Worm (Caenorhabditis elegans) whole organism, L4/young adult: Measurements from ENCODE around the gene D1054.8.

ENCODE experiments used
- W03F9.2 ChIP-seq: fragments of 150-350 bp; optimal IDR thresholded peaks from 2 replicates; lab custom pipeline; 2014; ENCODE audit warnings: missing biosample characterization, missing genetic modification characterization
- dao-5 ChIP-seq: sonication (generic microtip); optimal IDR thresholded peaks from 2 replicates; lab custom pipeline; 2016; ENCODE audit warnings: missing genotype, missing genetic modification characterization, moderate library complexity, missing compliant biosample characterization
- him-1 ChIP-seq: sonication (generic microtip); optimal IDR thresholded peaks from 2 replicates; lab custom pipeline; 2016; ENCODE audit warnings: missing genotype, missing genetic modification reagents, missing genetic modification characterization, missing compliant biosample characterization

Gene D1054.8

DNA sequence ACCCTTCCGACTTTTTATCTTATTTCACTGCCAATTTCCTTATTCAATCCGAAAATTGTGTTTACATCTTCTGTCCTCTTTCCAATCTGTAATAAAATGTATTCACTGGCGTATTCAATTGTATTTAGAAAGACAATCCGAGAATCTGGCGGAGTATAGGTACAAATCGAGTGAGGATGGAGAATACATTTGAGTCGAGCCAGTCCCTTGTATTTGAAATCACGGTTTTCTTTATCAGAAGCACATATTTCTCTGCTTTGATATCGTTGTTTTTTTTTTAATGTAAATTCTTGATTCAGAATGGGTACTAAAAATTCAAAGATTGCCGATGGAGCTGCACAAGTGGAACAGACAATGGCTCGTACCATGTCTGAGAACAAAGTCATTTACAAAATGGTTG, 20.0 kb upstream of the D1054.8 start, which contains the start of gene ocr-1:
Gene ocr-1 (plus strand): TSS at position 301 of the 400 bp plus-strand sequence.
- TF ChIP-seq W03F9.2 (tag; lab: Kevin White, UChicago), result no peak
- no peak for TF ChIP-seq dao-5 (tag; lab: Kevin White, UChicago)
- no peak for TF ChIP-seq him-1 (tag; lab: Kevin White, UChicago)

DNA sequence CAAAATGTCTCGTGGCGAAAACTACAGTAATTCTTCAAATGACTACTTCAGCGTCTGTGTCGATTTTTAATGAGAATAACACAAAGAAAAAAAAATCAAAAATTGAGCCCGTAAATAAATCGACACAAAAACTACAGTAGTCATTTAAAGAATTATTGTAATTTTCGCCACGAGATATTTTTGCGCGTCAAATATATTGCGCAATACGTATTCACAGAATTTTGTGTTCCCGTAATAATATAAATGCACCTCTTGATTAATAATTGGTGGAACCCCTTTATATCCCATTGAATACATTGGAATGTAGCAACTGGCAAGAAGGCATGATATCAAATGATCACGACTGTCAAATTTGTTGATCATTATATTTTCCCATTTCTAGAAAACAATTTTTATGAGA, 15.2 kb upstream of the D1054.8 start:
- TF ChIP-seq dao-5 (tag; lab: Kevin White, UChicago), result no peak
- no peak for TF ChIP-seq W03F9.2 (tag; lab: Kevin White, UChicago)
- TF ChIP-seq him-1 (tag; lab: Kevin White, UChicago), result no peak

- TF ChIP-seq W03F9.2 (tag; lab: Kevin White, UChicago) (peak; percentile 48), dao-5 (tag; lab: Kevin White, UChicago) (no peak)
These were observed 14.1 kb upstream of the D1054.8 start, which contains the start of the genes D1054.1 and pas-2 for ce11 chrV:10770026-10770425. Gene D1054.1, minus strand, starts transcription at chrV:10770217. Gene pas-2, plus strand, starts transcription at chrV:10770368.

- TF ChIP-seq dao-5 (tag; lab: Kevin White, UChicago) (no peak), W03F9.2 (tag; lab: Kevin White, UChicago) (no peak), him-1 (tag; lab: Kevin White, UChicago) (no peak)
These were observed 12.7 kb upstream of the D1054.8 start, which contains the start of gene D1054.3 for ce11 chrV:10771390-10771789. Gene D1054.3, plus strand, starts transcription at chrV:10771451.

DNA sequence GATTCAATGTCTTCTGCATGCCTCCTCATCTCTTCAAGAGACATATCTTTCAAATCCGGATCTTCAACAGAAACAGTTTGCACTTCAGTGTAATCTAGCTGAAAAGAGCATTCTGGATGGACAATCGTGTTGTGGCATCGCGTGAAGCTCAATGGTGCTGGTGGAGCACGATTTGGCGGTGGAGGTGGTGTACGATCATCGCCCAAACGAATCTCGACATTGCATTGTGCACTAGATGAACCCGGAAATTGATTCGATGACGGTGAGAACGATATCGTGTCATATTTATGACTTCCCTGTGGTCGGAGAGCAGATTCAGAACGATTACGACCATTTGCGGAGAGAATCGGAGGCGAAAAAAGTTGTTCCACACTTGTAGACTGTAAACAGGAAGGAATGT, 10.9 kb upstream of the D1054.8 start:
- no peak for TF ChIP-seq W03F9.2 (tag; lab: Kevin White, UChicago)
- TF ChIP-seq him-1 (tag; lab: Kevin White, UChicago), result no peak
- no peak for TF ChIP-seq dao-5 (tag; lab: Kevin White, UChicago)

DNA sequence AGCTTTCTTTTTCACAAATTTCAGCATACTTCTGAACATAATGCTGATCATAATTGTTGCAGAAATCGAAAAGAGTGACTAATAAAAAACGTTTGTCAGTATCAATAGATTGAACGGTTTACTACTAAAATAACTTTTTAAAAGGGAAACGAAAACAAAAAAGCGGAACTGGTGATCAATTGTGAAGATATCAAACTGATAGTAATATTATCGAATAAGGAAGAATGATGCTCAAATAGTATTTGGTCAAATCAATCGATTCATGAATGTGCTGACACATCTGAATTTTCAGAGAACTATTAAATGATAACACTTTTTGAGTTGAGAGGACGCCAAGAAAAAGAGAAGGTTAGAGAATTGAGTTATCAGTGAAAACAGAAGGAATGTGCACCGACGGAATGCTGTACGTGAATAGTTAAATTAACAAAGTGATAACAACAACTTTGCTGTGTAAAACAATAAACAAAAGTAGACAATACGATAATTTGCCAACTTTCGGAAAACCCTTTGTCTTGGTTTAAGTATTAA, 7.5 kb upstream of the D1054.8 start, which contains the start of gene D1054.5:
Gene D1054.5 (minus strand): TSS at position 51 of the 528 bp plus-strand sequence.
- TF ChIP-seq him-1 (tag; lab: Kevin White, UChicago) (no peak), W03F9.2 (tag; lab: Kevin White, UChicago) (no peak), dao-5 (tag; lab: Kevin White, UChicago) (no peak)

DNA sequence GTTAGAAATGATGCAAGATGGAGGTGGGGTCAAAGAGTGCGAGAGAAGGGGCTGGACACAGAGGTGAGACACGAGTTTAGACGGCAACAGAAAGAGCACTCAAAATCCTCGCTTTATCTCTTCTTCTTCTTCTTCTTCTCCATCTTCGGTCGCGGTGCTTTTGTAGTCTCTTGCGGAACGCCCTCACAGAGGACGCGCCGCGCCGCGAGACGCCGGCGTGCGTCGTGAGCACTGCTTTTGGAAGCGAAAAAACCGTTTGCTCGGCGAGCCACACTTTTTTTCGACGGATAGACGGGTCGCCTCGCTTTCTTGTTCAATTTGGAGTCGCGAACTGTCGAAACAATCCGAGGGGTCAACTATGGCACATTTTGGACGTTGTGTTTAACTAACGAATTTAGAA, 6.8 kb downstream of the D1054.8 start, which contains the start of gene D1054.9:
Gene D1054.9 (minus strand): TSS at position 137 of the 400 bp plus-strand sequence.
- TF ChIP-seq him-1 (tag; lab: Kevin White, UChicago), result no peak
- TF ChIP-seq W03F9.2 (tag; lab: Kevin White, UChicago), result no peak
- TF ChIP-seq dao-5 (tag; lab: Kevin White, UChicago), result no peak

DNA sequence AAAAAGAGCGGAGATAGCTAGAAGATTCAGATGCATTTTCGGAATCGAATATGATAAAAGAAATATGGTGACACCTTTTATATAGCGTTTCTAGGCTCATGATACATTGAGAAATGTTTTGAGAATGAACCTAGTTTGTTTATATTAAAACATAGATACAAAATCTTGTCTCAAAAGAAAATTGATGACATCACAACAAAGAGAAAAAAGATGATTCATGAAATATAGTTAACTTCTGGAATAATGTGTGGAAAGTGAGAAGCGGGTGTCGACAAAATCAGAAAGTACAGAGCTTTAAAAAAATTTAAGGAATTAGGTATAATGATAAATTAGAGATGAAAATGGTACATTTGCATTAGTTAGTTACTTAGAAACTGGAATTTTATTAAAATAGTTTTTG, 8.7 kb downstream of the D1054.8 start, which contains the start of gene D1054.10:
Gene D1054.10 (minus strand): TSS at position 101 of the 400 bp plus-strand sequence.
- TF ChIP-seq him-1 (tag; lab: Kevin White, UChicago), result no peak
- TF ChIP-seq W03F9.2 (tag; lab: Kevin White, UChicago), result no peak
- TF ChIP-seq dao-5 (tag; lab: Kevin White, UChicago), result no peak

- no peak for TF ChIP-seq dao-5 (tag; lab: Kevin White, UChicago)
- TF ChIP-seq W03F9.2 (tag; lab: Kevin White, UChicago), result no peak
- TF ChIP-seq him-1 (tag; lab: Kevin White, UChicago), result no peak
These were observed 9.4 kb downstream of the D1054.8 start, which contains the start of gene ule-3 for ce11 chrV:10793498-10793897. Gene ule-3, plus strand, starts transcription at chrV:10793798.

DNA sequence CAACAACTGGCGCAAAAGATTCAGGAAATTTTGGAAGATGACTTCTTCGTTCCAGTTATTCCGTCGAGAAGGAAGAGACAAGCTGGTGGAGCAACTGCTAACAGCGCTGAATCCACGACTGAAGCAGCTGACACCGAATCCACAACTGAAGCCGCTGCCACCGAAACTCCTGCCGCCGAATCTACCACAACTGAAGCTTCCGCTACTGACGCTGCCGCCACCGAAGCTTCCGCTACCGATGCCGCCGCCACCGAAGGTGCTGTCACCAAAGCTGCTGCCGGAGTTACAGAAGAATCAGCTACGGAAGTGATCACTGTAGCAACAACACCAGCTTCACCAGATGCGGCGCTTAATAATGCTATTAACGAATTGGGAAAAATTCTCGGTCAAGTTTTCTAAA, 10.4 kb downstream of the D1054.8 start:
- no peak for TF ChIP-seq W03F9.2 (tag; lab: Kevin White, UChicago)
- TF ChIP-seq dao-5 (tag; lab: Kevin White, UChicago), result no peak
- no peak for TF ChIP-seq him-1 (tag; lab: Kevin White, UChicago)

ce11 chrV:10795494-10795893, 11.4 kb downstream of the D1054.8 start, which contains the start of gene D1054.19:
Gene D1054.19, plus strand, starts transcription at chrV:10795794.
- TF ChIP-seq W03F9.2 (tag; lab: Kevin White, UChicago) (no peak), dao-5 (tag; lab: Kevin White, UChicago) (no peak), him-1 (tag; lab: Kevin White, UChicago) (no peak)

ce11 chrV:10798090-10798489, 14.0 kb downstream of the D1054.8 start, which contains the start of gene srh-184:
Gene srh-184, minus strand, starts transcription at chrV:10798190.
- no peak for TF ChIP-seq him-1 (tag; lab: Kevin White, UChicago)
- no peak for TF ChIP-seq W03F9.2 (tag; lab: Kevin White, UChicago)
- TF ChIP-seq dao-5 (tag; lab: Kevin White, UChicago), result no peak

- TF ChIP-seq W03F9.2 (tag; lab: Kevin White, UChicago), result no peak
- TF ChIP-seq dao-5 (tag; lab: Kevin White, UChicago), result no peak
- TF ChIP-seq him-1 (tag; lab: Kevin White, UChicago), result no peak
These were observed 17.0 kb downstream of the D1054.8 start, which contains the start of gene D1054.18 for ce11 chrV:10801154-10801553. Gene D1054.18, minus strand, starts transcription at chrV:10801198.
